Fruit fly (Drosophila melanogaster): ENCODE measurements around the gene CG14005.

DNA sequence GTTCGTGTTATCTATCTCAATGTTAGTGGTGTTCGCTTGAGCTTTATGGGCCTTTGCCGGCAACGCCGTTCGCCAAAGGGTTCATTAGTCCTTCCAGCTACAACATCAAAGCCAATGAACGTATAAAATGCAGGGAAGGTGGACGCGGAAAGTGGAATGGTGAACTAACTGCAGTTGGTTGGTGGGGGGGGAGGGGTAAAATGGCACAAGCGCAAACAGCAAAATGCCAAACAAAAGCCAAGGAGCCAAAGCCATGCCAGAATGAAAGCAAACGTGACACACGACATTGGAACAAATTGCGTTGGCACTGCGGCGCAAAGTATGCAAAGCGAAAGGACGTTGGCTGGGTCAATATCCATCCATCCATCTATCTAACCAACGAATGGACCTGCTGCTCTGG is 19.2 kb upstream of the CG14005 start:
- TF ChIP-seq psq (optimal IDR thresholded peaks at IDR 0.05) (no peak), h (optimal IDR thresholded peaks at IDR 0.05) (no peak)

All from Kc167 (cell line).